Worm (Caenorhabditis elegans) whole organism, mixed stage, embryonic: ENCODE data around the gene unc-62.

Source experiments
- M03D4.4 ChIP-seq: sonication (generic microtip); optimal IDR thresholded peaks from 2 replicates; lab custom pipeline; 2017; ENCODE audit warnings: mild to moderate bottlenecking, missing genetic modification characterization, missing compliant biosample characterization
- bed-3 ChIP-seq: fragments of 200-800 bp; sonication (Bioruptor generic); optimal IDR thresholded peaks from 3 replicates; lab custom pipeline; 2018; ENCODE audit warnings: mild to moderate bottlenecking, missing genetic modification characterization, moderate library complexity, missing compliant biosample characterization
- blmp-1 ChIP-seq: fragments of 150-350 bp; optimal IDR thresholded peaks from 2 replicates; lab custom pipeline; 2014; ENCODE audit warnings: missing biosample characterization, missing genetic modification characterization
- ceh-39 ChIP-seq: fragments of 150-350 bp; optimal IDR thresholded peaks from 2 replicates; lab custom pipeline; 2014; ENCODE audit warnings: missing biosample characterization, missing genetic modification characterization
- ceh-83 ChIP-seq: fragments of 200-800 bp; sonication (Bioruptor generic); optimal IDR thresholded peaks from 2 replicates; lab custom pipeline; 2018; ENCODE audit warnings: mild to moderate bottlenecking, missing genetic modification characterization, missing compliant biosample characterization
- ces-1 ChIP-seq: fragments of 150-350 bp; optimal IDR thresholded peaks from 2 replicates; lab custom pipeline; 2014; ENCODE audit warnings: missing biosample characterization, missing genetic modification reagents, missing genetic modification characterization
- cnd-1 ChIP-seq: fragments of 200-800 bp; sonication (Bioruptor generic); optimal IDR thresholded peaks from 2 replicates; lab custom pipeline; 2018; ENCODE audit warnings: mild to moderate bottlenecking, missing genetic modification characterization, missing compliant biosample characterization
- drap-1 ChIP-seq: fragments of 200-800 bp; sonication (Bioruptor generic); optimal IDR thresholded peaks from 3 replicates; lab custom pipeline; 2018; ENCODE audit warnings: mild to moderate bottlenecking, missing genetic modification characterization, missing compliant biosample characterization
- elt-3 ChIP-seq: fragments of 150-350 bp; optimal IDR thresholded peaks from 2 replicates; lab custom pipeline; 2014; ENCODE audit warnings: missing biosample characterization, missing genetic modification characterization
- flh-1 ChIP-seq: fragments of 200-800 bp; sonication (Bioruptor generic); optimal IDR thresholded peaks from 2 replicates; lab custom pipeline; 2018; ENCODE audit warnings: mild to moderate bottlenecking, missing genetic modification characterization, moderate library complexity, missing compliant biosample characterization
- ham-2 ChIP-seq: fragments of 200-800 bp; sonication (Bioruptor generic); optimal IDR thresholded peaks from 2 replicates; lab custom pipeline; 2018; ENCODE audit warnings: mild to moderate bottlenecking, missing genetic modification characterization, missing compliant biosample characterization
- hlh-1 ChIP-seq: fragments of 150-350 bp; optimal IDR thresholded peaks from 2 replicates; lab custom pipeline; 2014; ENCODE audit warnings: missing biosample characterization, missing genetic modification reagents, missing genetic modification characterization
- lin-13 ChIP-seq: fragments of 150-350 bp; optimal IDR thresholded peaks from 2 replicates; lab custom pipeline; 2014; ENCODE audit warnings: missing biosample characterization, missing genetic modification characterization
- lin-32 ChIP-seq: fragments of 200-800 bp; sonication (Bioruptor generic); optimal IDR thresholded peaks from 2 replicates; lab custom pipeline; 2018; ENCODE audit warnings: mild to moderate bottlenecking, missing genetic modification characterization, missing compliant biosample characterization
- lsy-2 ChIP-seq: fragments of 150-350 bp; optimal IDR thresholded peaks from 2 replicates; lab custom pipeline; 2014; ENCODE audit warnings: missing biosample characterization, missing genetic modification characterization
- mab-5 ChIP-seq: fragments of 150-350 bp; optimal IDR thresholded peaks from 2 replicates; lab custom pipeline; 2014; ENCODE audit warnings: missing biosample characterization, missing genetic modification characterization
- mep-1 ChIP-seq: fragments of 150-350 bp; optimal IDR thresholded peaks from 2 replicates; lab custom pipeline; 2017; ENCODE audit warnings: missing biosample characterization, missing genetic modification reagents, missing genetic modification characterization, inconsistent platforms
- mls-2 ChIP-seq: sonication (generic microtip); optimal IDR thresholded peaks from 2 replicates; lab custom pipeline; 2016; ENCODE audit warnings: mild to moderate bottlenecking, missing genetic modification characterization, moderate library complexity, missing compliant biosample characterization
- nhr-12 ChIP-seq: fragments of 150-350 bp; optimal IDR thresholded peaks from 2 replicates; lab custom pipeline; 2014; ENCODE audit warnings: missing biosample characterization, missing genetic modification characterization
- nhr-2 ChIP-seq: fragments of 150-350 bp; optimal IDR thresholded peaks from 2 replicates; lab custom pipeline; 2014; ENCODE audit warnings: missing biosample characterization, missing genetic modification characterization
- nhr-237 ChIP-seq: fragments of 150-350 bp; optimal IDR thresholded peaks from 2 replicates; lab custom pipeline; 2014; ENCODE audit warnings: missing biosample characterization, missing genetic modification characterization
- nhr-28 ChIP-seq: fragments of 150-350 bp; optimal IDR thresholded peaks from 2 replicates; lab custom pipeline; 2014; ENCODE audit warnings: missing biosample characterization, missing genetic modification characterization
- pha-4 ChIP-seq: fragments of 150-350 bp; optimal IDR thresholded peaks from 2 replicates; lab custom pipeline; 2018; ENCODE audit warnings: missing biosample characterization, missing genetic modification reagents, missing genetic modification characterization
- sem-2 ChIP-seq: fragments of 200-800 bp; sonication (Bioruptor generic); optimal IDR thresholded peaks from 2 replicates; lab custom pipeline; 2018; ENCODE audit warnings: mild to moderate bottlenecking, missing genetic modification characterization, missing compliant biosample characterization
- snpc-4 ChIP-seq: fragments of 150-350 bp; optimal IDR thresholded peaks from 2 replicates; lab custom pipeline; 2014; ENCODE audit warnings: missing biosample characterization, missing genetic modification characterization
- sptf-1 ChIP-seq: sonication (generic microtip); optimal IDR thresholded peaks from 2 replicates; lab custom pipeline; 2017; ENCODE audit warnings: mild to moderate bottlenecking, missing genetic modification characterization, moderate library complexity, missing compliant biosample characterization
- tbx-8 ChIP-seq: fragments of 200-800 bp; sonication (Bioruptor generic); optimal IDR thresholded peaks from 2 replicates; lab custom pipeline; 2018; ENCODE audit warnings: mild to moderate bottlenecking, missing genetic modification characterization, moderate library complexity, missing compliant biosample characterization
- unc-120 ChIP-seq: sonication (generic microtip); optimal IDR thresholded peaks from 2 replicates; lab custom pipeline; 2017; ENCODE audit warnings: missing genetic modification characterization, missing compliant biosample characterization; ENCODE audit not compliant: poor library complexity, severe bottlenecking
- unc-39 ChIP-seq: fragments of 150-350 bp; optimal IDR thresholded peaks from 2 replicates; lab custom pipeline; 2014; ENCODE audit warnings: missing biosample characterization, missing genetic modification characterization
- unc-62 ChIP-seq: fragments of 150-350 bp; optimal IDR thresholded peaks from 2 replicates; lab custom pipeline; 2014; ENCODE audit warnings: missing biosample characterization, missing genetic modification reagents, missing genetic modification characterization
- zip-8 ChIP-seq: fragments of 150-350 bp; optimal IDR thresholded peaks from 2 replicates; lab custom pipeline; 2014; ENCODE audit warnings: missing biosample characterization, missing genetic modification characterization
- ztf-11 ChIP-seq: fragments of 150-350 bp; optimal IDR thresholded peaks from 2 replicates; lab custom pipeline; 2014; ENCODE audit warnings: missing biosample characterization, missing genetic modification characterization

The unc-62 gene

DNA sequence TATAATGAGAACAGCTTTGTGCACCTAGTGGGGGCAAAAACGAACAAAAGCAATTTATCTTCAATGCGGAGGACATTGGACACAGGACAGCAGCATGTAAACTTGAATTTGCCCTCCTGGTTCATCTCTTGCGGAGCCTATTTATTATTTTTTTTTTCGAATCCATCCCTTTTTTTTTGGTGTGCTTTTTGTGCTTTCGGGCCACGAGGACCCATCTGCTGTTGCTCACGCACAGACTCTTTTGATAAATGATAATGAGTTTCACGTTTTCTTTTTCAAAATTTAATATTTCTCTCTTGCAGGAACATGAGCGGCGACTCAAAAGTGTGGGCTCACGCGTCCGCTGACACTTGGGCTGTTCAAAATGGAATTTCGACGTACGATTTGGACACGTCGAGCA, at the start of gene unc-62:
Gene unc-62 (plus strand): TSS at position 301 of the 400 bp plus-strand sequence.
- no peak for TF ChIP-seq sptf-1
- no peak for TF ChIP-seq bed-3
- no peak for TF ChIP-seq mls-2 (tag; lab: Kevin White, UChicago)
- no peak for TF ChIP-seq sem-2 (GFP tag; lab: Kevin White, UChicago)
- no peak for TF ChIP-seq nhr-28 (tag; lab: Kevin White, UChicago)
- TF ChIP-seq ham-2 (GFP tag; lab: Kevin White, UChicago), result no peak
- TF ChIP-seq blmp-1, result no peak
- TF ChIP-seq mab-5 (tag; lab: Kevin White, UChicago), result no peak
- no peak for TF ChIP-seq unc-120 (tag; lab: Kevin White, UChicago)
- no peak for TF ChIP-seq snpc-4
- no peak for TF ChIP-seq ztf-11 (tag; lab: Kevin White, UChicago)
- TF ChIP-seq flh-1, result no peak
- TF ChIP-seq drap-1, result no peak
- no peak for TF ChIP-seq tbx-8
- no peak for TF ChIP-seq elt-3
- no peak for TF ChIP-seq ceh-39 (tag; lab: Kevin White, UChicago)
- no peak for TF ChIP-seq pha-4 (tag; lab: Kevin White, UChicago)
- no peak for TF ChIP-seq lsy-2 (tag; lab: Kevin White, UChicago)
- TF ChIP-seq unc-62 (GFP tag; lab: Kevin White, UChicago), result no peak
- TF ChIP-seq ceh-83 (GFP tag; lab: Kevin White, UChicago), result no peak

ce11 chrV:4447637-4448036, 49.6 kb upstream of the unc-62 start:
- TF ChIP-seq tbx-8 (no peak), drap-1 (no peak), M03D4.4 (tag; lab: Kevin White, UChicago) (no peak), nhr-2 (tag; lab: Kevin White, UChicago) (no peak), ceh-39 (tag; lab: Kevin White, UChicago) (no peak), lin-13 (tag; lab: Kevin White, UChicago) (no peak), lin-32 (GFP tag; lab: Kevin White, UChicago) (no peak)

DNA sequence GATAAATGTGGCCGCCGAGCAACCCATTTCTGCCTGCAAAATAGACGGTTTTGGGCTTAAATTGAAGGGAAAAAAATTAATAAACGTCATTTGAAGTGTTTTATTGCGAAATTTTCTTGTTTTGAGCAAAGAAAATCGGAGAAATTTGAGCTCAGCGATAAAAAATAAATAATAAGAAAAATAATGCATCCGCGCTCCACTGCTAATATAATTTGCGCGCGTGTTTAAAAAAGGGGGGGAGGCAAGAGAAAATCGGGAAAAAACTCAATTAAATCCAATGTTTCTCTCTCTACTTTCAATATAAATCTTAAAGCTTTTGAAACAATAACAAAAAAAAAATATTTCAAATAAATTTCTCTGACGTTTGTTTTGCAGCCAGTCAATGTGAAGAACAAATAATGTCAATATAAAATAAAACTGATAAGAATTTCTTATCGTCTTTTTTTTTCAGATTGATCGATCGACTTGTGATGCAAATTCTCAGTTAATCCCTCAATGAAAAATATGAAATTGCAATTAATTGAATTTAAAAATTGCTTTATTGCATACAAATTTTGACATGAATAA, 46.7 kb upstream of the unc-62 start, which contains the start of gene rft-2:
Gene rft-2 (minus strand): TSS at position 41 of the 567 bp plus-strand sequence.
- TF ChIP-seq unc-39 (tag; lab: Kevin White, UChicago) (no peak), mep-1 (tag; lab: Kevin White, UChicago) (peak; percentile 29), nhr-237 (tag; lab: Kevin White, UChicago) (peak; percentile 14), ces-1 (GFP tag; lab: Kevin White, UChicago) (peak; percentile 93)

DNA sequence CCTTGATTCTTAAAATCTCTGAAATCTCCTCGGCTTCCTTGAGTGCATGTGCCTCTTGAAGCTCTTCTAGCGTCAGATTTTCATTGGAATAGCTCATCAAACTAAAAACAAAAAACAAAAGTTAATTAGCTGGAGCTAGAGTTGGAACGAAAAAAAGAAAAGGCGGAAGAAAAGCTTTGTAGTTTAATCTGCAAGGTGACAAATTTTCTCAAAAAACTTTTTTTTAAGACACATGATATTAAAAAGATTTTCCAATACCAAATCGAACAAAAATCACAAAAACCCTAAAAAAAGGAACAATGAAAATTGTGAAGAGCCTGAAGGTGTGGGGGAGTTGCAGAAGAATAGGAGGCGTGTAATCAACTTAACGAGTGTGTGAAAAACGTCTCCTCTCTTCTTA, 42.6 kb upstream of the unc-62 start, which contains the start of gene gnrr-5:
Gene gnrr-5 (minus strand): TSS at position 101 of the 400 bp plus-strand sequence.
- no peak for TF ChIP-seq zip-8 (tag; lab: Kevin White, UChicago)
- TF ChIP-seq lin-13 (tag; lab: Kevin White, UChicago), result no peak
- TF ChIP-seq sptf-1, result no peak
- no peak for TF ChIP-seq pha-4 (tag; lab: Kevin White, UChicago)
- TF ChIP-seq mep-1 (tag; lab: Kevin White, UChicago), result no peak
- TF ChIP-seq hlh-1 (tag; lab: Kevin White, UChicago), result no peak

DNA sequence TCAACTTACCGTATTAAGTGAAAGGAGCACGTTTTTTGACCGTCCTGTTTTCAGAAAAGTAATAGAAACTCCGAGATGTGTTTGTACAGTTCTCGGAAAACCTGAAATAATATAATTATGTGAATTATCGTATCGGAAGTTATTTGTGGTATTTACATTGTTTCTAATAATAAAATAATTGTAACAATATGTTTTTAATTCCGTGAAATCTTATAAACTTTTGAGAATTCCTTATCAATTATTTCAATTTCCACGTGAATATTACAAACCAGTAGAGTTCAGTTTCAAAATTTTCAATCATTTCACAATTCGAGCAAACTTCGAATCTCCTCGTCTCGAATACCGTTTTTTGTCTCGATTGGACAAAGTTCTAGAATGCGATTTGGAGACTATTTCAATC, 26.2 kb upstream of the unc-62 start, which contains the start of gene T08H10.3:
Gene T08H10.3 (plus strand): TSS at position 301 of the 400 bp plus-strand sequence.
- no peak for TF ChIP-seq cnd-1 (tag; lab: Kevin White, UChicago)
- no peak for TF ChIP-seq hlh-1 (tag; lab: Kevin White, UChicago)
- TF ChIP-seq flh-1, result no peak
- no peak for TF ChIP-seq mls-2 (tag; lab: Kevin White, UChicago)
- no peak for TF ChIP-seq sptf-1
- no peak for TF ChIP-seq zip-8 (tag; lab: Kevin White, UChicago)
- TF ChIP-seq nhr-2 (tag; lab: Kevin White, UChicago), result no peak
- TF ChIP-seq mab-5 (tag; lab: Kevin White, UChicago), result no peak
- no peak for TF ChIP-seq ces-1 (GFP tag; lab: Kevin White, UChicago)
- TF ChIP-seq nhr-12 (tag; lab: Kevin White, UChicago), result no peak
- no peak for TF ChIP-seq M03D4.4 (tag; lab: Kevin White, UChicago)
- TF ChIP-seq elt-3, result no peak
- TF ChIP-seq ceh-39 (tag; lab: Kevin White, UChicago), result no peak
